Worm (Caenorhabditis elegans) whole organism, L2 larva: ENCODE measurements around the gene imph-1.
A peak's percentile ranks its signal among the peaks of the same experiment; 100 is the strongest.

ENCODE experiments used
- C34F6.9 ChIP-seq: fragments of 150-350 bp; optimal IDR thresholded peaks from 2 replicates; lab custom pipeline; 2014; ENCODE audit warnings: missing biosample characterization, missing genetic modification characterization
- F13H6.1 ChIP-seq: sonication (generic microtip); optimal IDR thresholded peaks from 2 replicates; lab custom pipeline; 2016; ENCODE audit warnings: missing genetic modification characterization, missing compliant biosample characterization
- R02D3.7 ChIP-seq: fragments of 150-350 bp; optimal IDR thresholded peaks from 2 replicates; lab custom pipeline; 2014; ENCODE audit warnings: missing biosample characterization, missing genetic modification characterization
- Y55F3AM.14 ChIP-seq: fragments of 200-800 bp; sonication (Bioruptor generic); optimal IDR thresholded peaks from 2 replicates; lab custom pipeline; 2018; ENCODE audit warnings: mild to moderate bottlenecking, missing genetic modification characterization, missing compliant biosample characterization
- ZK546.5 ChIP-seq: sonication (generic microtip); optimal IDR thresholded peaks from 2 replicates; lab custom pipeline; 2017; ENCODE audit warnings: missing biosample characterization, missing genetic modification characterization
- alr-1 ChIP-seq: fragments of 150-350 bp; optimal IDR thresholded peaks from 2 replicates; lab custom pipeline; 2014; ENCODE audit warnings: missing biosample characterization, missing genetic modification characterization
- aly-2 ChIP-seq: fragments of 150-350 bp; optimal IDR thresholded peaks from 2 replicates; lab custom pipeline; 2014; ENCODE audit warnings: missing biosample characterization, missing genetic modification characterization
- ama-1 ChIP-seq: fragments of 150-350 bp; optimal IDR thresholded peaks from 2 replicates; lab custom pipeline; 2018; ENCODE audit warnings: inconsistent platforms
- blmp-1 ChIP-seq: sonication (generic microtip); optimal IDR thresholded peaks from 2 replicates; lab custom pipeline; 2017; ENCODE audit warnings: missing genetic modification characterization, mild to moderate bottlenecking, missing compliant biosample characterization, antibody characterized with exemption, moderate library complexity; ENCODE audit not compliant: insufficient read depth
- ceh-16 ChIP-seq: fragments of 150-350 bp; optimal IDR thresholded peaks from 2 replicates; lab custom pipeline; 2014; ENCODE audit warnings: missing biosample characterization, missing genetic modification characterization
- ceh-82 ChIP-seq: fragments of 150-350 bp; optimal IDR thresholded peaks from 2 replicates; lab custom pipeline; 2014; ENCODE audit warnings: missing biosample characterization, missing genetic modification characterization
- crh-2 ChIP-seq: sonication (generic microtip); optimal IDR thresholded peaks from 2 replicates; lab custom pipeline; 2017; ENCODE audit warnings: missing biosample characterization, missing genetic modification characterization
- dmd-4 ChIP-seq: sonication (generic microtip); optimal IDR thresholded peaks from 2 replicates; lab custom pipeline; 2017; ENCODE audit warnings: missing biosample characterization, missing genetic modification characterization
- egl-27 ChIP-seq: sonication (generic microtip); optimal IDR thresholded peaks from 3 replicates; lab custom pipeline; 2017; ENCODE audit warnings: missing biosample characterization, missing genetic modification reagents, missing genetic modification characterization
- elt-1 ChIP-seq: fragments of 150-350 bp; optimal IDR thresholded peaks from 2 replicates; lab custom pipeline; 2014; ENCODE audit warnings: missing biosample characterization, missing genetic modification characterization
- elt-3 ChIP-seq: sonication (generic microtip); optimal IDR thresholded peaks from 2 replicates; lab custom pipeline; 2017; ENCODE audit warnings: missing biosample characterization, missing genetic modification characterization
- fos-1 ChIP-seq: fragments of 150-350 bp; optimal IDR thresholded peaks from 2 replicates; lab custom pipeline; 2014; ENCODE audit warnings: missing biosample characterization, missing genetic modification characterization
- gmeb-1 ChIP-seq: fragments of 150-350 bp; optimal IDR thresholded peaks from 2 replicates; lab custom pipeline; 2014; ENCODE audit warnings: missing biosample characterization, missing genetic modification characterization
- lin-11 ChIP-seq: fragments of 150-350 bp; sonication (generic microtip); optimal IDR thresholded peaks from 2 replicates; lab custom pipeline; 2014; ENCODE audit warnings: missing biosample characterization, missing genetic modification characterization, inconsistent platforms, mixed read lengths
- lin-13 ChIP-seq: fragments of 150-350 bp; optimal IDR thresholded peaks from 2 replicates; lab custom pipeline; 2014; ENCODE audit warnings: missing biosample characterization, missing genetic modification reagents, missing genetic modification characterization
- lin-39 ChIP-seq: fragments of 150-350 bp; optimal IDR thresholded peaks from 2 replicates; lab custom pipeline; 2014; ENCODE audit warnings: missing biosample characterization, missing genetic modification reagents, missing genetic modification characterization
- lsy-2 ChIP-seq, 2 experiments: fragments of 150-350 bp in 1 of 2; sonication (generic microtip) in 1 of 2; optimal IDR thresholded peaks; 2 replicates each; lab custom pipeline; 2014 to 2017; ENCODE audit warnings: missing biosample characterization in 2 of 2, missing genetic modification characterization in 2 of 2
- mab-5 ChIP-seq: fragments of 150-350 bp; optimal IDR thresholded peaks from 2 replicates; lab custom pipeline; 2014; ENCODE audit warnings: missing biosample characterization, missing genetic modification characterization
- mbf-1 ChIP-seq: sonication (generic microtip); optimal IDR thresholded peaks from 2 replicates; lab custom pipeline; 2017; ENCODE audit warnings: missing biosample characterization, missing genetic modification characterization
- mdl-1 ChIP-seq, 2 experiments: fragments of 150-350 bp in 1 of 2; sonication (generic microtip) in 1 of 2; optimal IDR thresholded peaks; 2 replicates each; lab custom pipeline; 2017; ENCODE audit warnings: missing biosample characterization in 2 of 2, missing genetic modification characterization in 2 of 2
- nhr-10 ChIP-seq: sonication (generic microtip); optimal IDR thresholded peaks from 2 replicates; lab custom pipeline; 2017; ENCODE audit warnings: missing biosample characterization, missing genetic modification characterization
- nhr-11 ChIP-seq: fragments of 150-350 bp; optimal IDR thresholded peaks from 2 replicates; lab custom pipeline; 2014; ENCODE audit warnings: missing biosample characterization, missing genetic modification characterization
- nhr-12 ChIP-seq: fragments of 150-350 bp; optimal IDR thresholded peaks from 2 replicates; lab custom pipeline; 2014; ENCODE audit warnings: missing biosample characterization, missing genetic modification characterization
- nhr-129 ChIP-seq: fragments of 150-350 bp; optimal IDR thresholded peaks from 2 replicates; lab custom pipeline; 2014; ENCODE audit warnings: missing biosample characterization, missing genetic modification characterization
- nhr-21 ChIP-seq: fragments of 150-350 bp; optimal IDR thresholded peaks from 2 replicates; lab custom pipeline; 2014; ENCODE audit warnings: missing biosample characterization, missing genetic modification characterization
- nhr-23 ChIP-seq: fragments of 150-350 bp; optimal IDR thresholded peaks from 2 replicates; lab custom pipeline; 2014; ENCODE audit warnings: missing biosample characterization, missing genetic modification reagents, missing genetic modification characterization
- nhr-237 ChIP-seq: fragments of 150-350 bp; optimal IDR thresholded peaks from 2 replicates; lab custom pipeline; 2014; ENCODE audit warnings: missing biosample characterization, missing genetic modification characterization
- nhr-25 ChIP-seq: fragments of 150-350 bp; sonication (generic microtip); optimal IDR thresholded peaks from 3 replicates; lab custom pipeline; 2014; ENCODE audit warnings: missing biosample characterization, missing genetic modification characterization
- nhr-6 ChIP-seq: fragments of 150-350 bp; optimal IDR thresholded peaks from 2 replicates; lab custom pipeline; 2014; ENCODE audit warnings: missing biosample characterization, missing genetic modification characterization
- nhr-77 ChIP-seq: fragments of 150-350 bp; optimal IDR thresholded peaks from 2 replicates; lab custom pipeline; 2014; ENCODE audit warnings: missing biosample characterization, missing genetic modification characterization
- peb-1 ChIP-seq: fragments of 150-350 bp; optimal IDR thresholded peaks from 2 replicates; lab custom pipeline; 2014; ENCODE audit warnings: missing biosample characterization, missing genetic modification characterization
- sem-4 ChIP-seq: fragments of 150-350 bp; optimal IDR thresholded peaks from 2 replicates; lab custom pipeline; 2014; ENCODE audit warnings: missing biosample characterization, missing genetic modification reagents, missing genetic modification characterization
- skn-1 ChIP-seq: sonication (generic microtip); optimal IDR thresholded peaks from 2 replicates; lab custom pipeline; 2017; ENCODE audit warnings: missing biosample characterization, missing genetic modification characterization
- sma-3 ChIP-seq: sonication (generic microtip); optimal IDR thresholded peaks from 2 replicates; lab custom pipeline; 2016; ENCODE audit warnings: missing genetic modification reagents, missing genetic modification characterization, missing compliant biosample characterization
- sma-9 ChIP-seq, 2 experiments: fragments of 150-350 bp in 1 of 2; sonication (generic microtip) in 1 of 2; optimal IDR thresholded peaks; 2 replicates each; lab custom pipeline; 2014 to 2016; ENCODE audit warnings: missing genetic modification characterization in 2 of 2, mild to moderate bottlenecking in 1 of 2, missing biosample characterization in 1 of 2, missing compliant biosample characterization in 1 of 2, missing genetic modification reagents in 1 of 2, moderate library complexity in 1 of 2
- snpc-4 ChIP-seq: fragments of 150-350 bp; optimal IDR thresholded peaks from 2 replicates; lab custom pipeline; 2014; ENCODE audit warnings: missing biosample characterization, missing genetic modification characterization
- unc-39 ChIP-seq: fragments of 150-350 bp; optimal IDR thresholded peaks from 2 replicates; lab custom pipeline; 2014; ENCODE audit warnings: missing biosample characterization, missing genetic modification characterization
- unc-55 ChIP-seq: fragments of 150-350 bp; sonication (generic microtip); optimal IDR thresholded peaks from 3 replicates; lab custom pipeline; 2014; ENCODE audit warnings: missing biosample characterization, missing genetic modification reagents, missing genetic modification characterization
- unc-62 ChIP-seq: fragments of 150-350 bp; optimal IDR thresholded peaks from 2 replicates; lab custom pipeline; 2014; ENCODE audit warnings: missing biosample characterization, missing genetic modification reagents, missing genetic modification characterization
- zag-1 ChIP-seq: fragments of 150-350 bp; optimal IDR thresholded peaks from 2 replicates; lab custom pipeline; 2014; ENCODE audit warnings: missing biosample characterization, missing genetic modification characterization
- ztf-1 ChIP-seq: fragments of 200-800 bp; sonication (Bioruptor generic); conservative IDR thresholded peaks from 2 replicates; pipeline ENCODE4 v1.3.6; 2022; ENCODE audit warnings: missing genetic modification characterization, missing compliant biosample characterization
- ztf-11 ChIP-seq: sonication (generic microtip); optimal IDR thresholded peaks from 2 replicates; lab custom pipeline; 2017; ENCODE audit warnings: missing biosample characterization, missing genetic modification characterization
- ztf-4 ChIP-seq: fragments of 150-350 bp; optimal IDR thresholded peaks from 2 replicates; lab custom pipeline; 2014; ENCODE audit warnings: missing biosample characterization, missing genetic modification characterization

The imph-1 gene

DNA sequence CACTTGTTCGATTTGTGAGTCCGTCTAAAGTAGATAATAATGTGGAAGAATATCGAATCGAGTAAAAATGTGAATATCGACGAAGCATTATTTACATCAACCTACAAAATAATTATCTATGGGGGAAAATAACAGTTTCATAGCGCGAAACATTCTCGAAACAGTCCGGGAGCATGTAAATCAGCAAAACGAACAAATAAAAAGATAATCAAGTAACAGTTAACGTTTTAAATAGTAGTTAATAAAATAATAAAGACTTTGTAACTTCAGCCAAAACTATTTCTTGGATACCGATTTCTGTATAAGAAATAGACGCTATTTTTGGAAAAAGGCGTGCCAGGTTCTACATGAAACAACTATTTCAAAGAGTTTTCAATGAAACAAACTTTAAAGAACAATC, 14.6 kb downstream of the imph-1 start, which contains the start of gene mlcd-1:
mlcd-1 (minus strand) TSS at position 101 of the 400 bp plus-strand sequence.
- TF ChIP-seq fos-1 (no peak), nhr-10 (no peak), skn-1 (no peak), nhr-237 (tag; lab: Kevin White, UChicago) (no peak), C34F6.9 (tag; lab: Kevin White, UChicago) (no peak), nhr-6 (tag; lab: Kevin White, UChicago) (no peak), zag-1 (tag; lab: Kevin White, UChicago) (no peak), blmp-1 (tag; lab: Kevin White, UChicago) (no peak), nhr-11 (tag; lab: Kevin White, UChicago) (no peak), peb-1 (tag; lab: Kevin White, UChicago) (no peak), ztf-1 (no peak), sma-9 (GFP tag; optimal IDR thresholded peaks at IDR 0.05; lab: Kevin White, UChicago) (no peak), sma-9 (tag; optimal IDR thresholded peaks at IDR 0.05; lab: Kevin White, UChicago) (no peak), ceh-16 (no peak), mdl-1 (tag; optimal IDR thresholded peaks at IDR 0.05; lab: Kevin White, UChicago) (no peak), nhr-129 (no peak), nhr-21 (tag; lab: Kevin White, UChicago) (no peak), egl-27 (no peak), mbf-1 (tag; lab: Kevin White, UChicago) (no peak), alr-1 (no peak)

DNA sequence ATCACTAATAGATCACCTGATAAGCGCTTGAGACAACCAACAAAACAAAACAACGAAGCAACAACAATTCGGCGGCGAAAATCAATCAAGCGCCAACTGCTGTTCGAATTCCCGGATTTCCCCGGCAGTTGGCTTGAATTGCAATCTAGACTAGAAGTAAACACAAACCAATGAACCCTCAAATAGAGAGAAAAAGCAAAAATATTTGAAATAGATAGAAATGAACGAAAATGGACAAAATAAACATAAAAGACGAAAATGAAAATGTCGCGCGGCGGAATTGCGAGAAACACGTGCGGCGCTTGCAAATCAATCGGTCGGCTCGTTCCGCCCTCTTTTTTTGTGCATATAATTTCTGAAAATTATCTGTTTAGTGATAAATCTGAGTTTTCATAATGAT, 15.0 kb downstream of the imph-1 start, which contains the start of gene idhg-1:
idhg-1 (plus strand) TSS at position 343 of the 400 bp plus-strand sequence.
- no peak for TF ChIP-seq unc-39 (tag; lab: Kevin White, UChicago)
- peak; percentile 32 for TF ChIP-seq ztf-4 (tag; lab: Kevin White, UChicago)
- no peak for TF ChIP-seq ZK546.5 (tag; lab: Kevin White, UChicago)
- TF ChIP-seq ceh-82 (tag; lab: Kevin White, UChicago): no peak
- TF ChIP-seq nhr-11 (tag; lab: Kevin White, UChicago): no peak
- TF ChIP-seq egl-27: no peak
- TF ChIP-seq Y55F3AM.14: peak; percentile 75
- no peak for TF ChIP-seq elt-3 (tag; lab: Kevin White, UChicago)
- peak; percentile 83 for TF ChIP-seq unc-55 (GFP tag; lab: Kevin White, UChicago)
- TF ChIP-seq F13H6.1: peak; percentile 81
- no peak for TF ChIP-seq peb-1 (tag; lab: Kevin White, UChicago)
- no peak for TF ChIP-seq elt-1 (tag; lab: Kevin White, UChicago)
- peak; percentile 71 for TF ChIP-seq sma-9 (GFP tag; optimal IDR thresholded peaks at IDR 0.05; lab: Kevin White, UChicago)
- no peak for TF ChIP-seq sma-9 (tag; optimal IDR thresholded peaks at IDR 0.05; lab: Kevin White, UChicago)
- no peak for TF ChIP-seq ceh-16
- TF ChIP-seq nhr-10: no peak
- TF ChIP-seq ztf-11: no peak
- peak; percentile 33 for TF ChIP-seq fos-1
- no peak for TF ChIP-seq ztf-1
- TF ChIP-seq mab-5: peak; percentile 64
- no peak for TF ChIP-seq R02D3.7 (tag; lab: Kevin White, UChicago)
- TF ChIP-seq snpc-4: no peak
- no peak for TF ChIP-seq nhr-6 (tag; lab: Kevin White, UChicago)
- no peak for TF ChIP-seq alr-1
- TF ChIP-seq dmd-4 (tag; lab: Kevin White, UChicago): no peak
- no peak for TF ChIP-seq nhr-237 (tag; lab: Kevin White, UChicago)
- peak; percentile 21 for TF ChIP-seq crh-2 (tag; lab: Kevin White, UChicago)
- TF ChIP-seq nhr-23 (tag; lab: Kevin White, UChicago): no peak
- TF ChIP-seq C34F6.9 (tag; lab: Kevin White, UChicago): peak; percentile 78
- TF ChIP-seq mbf-1 (tag; lab: Kevin White, UChicago): no peak
- peak; percentile 39 for TF ChIP-seq sem-4
- TF ChIP-seq lin-13 (GFP tag; lab: Kevin White, UChicago): peak; percentile 69
- TF ChIP-seq aly-2 (tag; lab: Kevin White, UChicago): no peak
- TF ChIP-seq ama-1 (lab: Kevin White, UChicago): no peak
- TF ChIP-seq gmeb-1: peak; percentile 70
- no peak for TF ChIP-seq blmp-1 (tag; lab: Kevin White, UChicago)
- peak; percentile 78 for TF ChIP-seq sma-3
- TF ChIP-seq nhr-12 (tag; lab: Kevin White, UChicago): no peak
- peak; percentile 42 for TF ChIP-seq nhr-129
- no peak for TF ChIP-seq mdl-1 (tag; optimal IDR thresholded peaks at IDR 0.05; lab: Kevin White, UChicago)
- TF ChIP-seq skn-1: peak; percentile 48
- peak; percentile 74 for TF ChIP-seq lin-11
- TF ChIP-seq lsy-2 (tag; optimal IDR thresholded peaks at IDR 0.05; lab: Kevin White, UChicago): peak; percentile 36 to 77
- TF ChIP-seq zag-1 (tag; lab: Kevin White, UChicago): peak; percentile 11
- peak; percentile 56 for TF ChIP-seq nhr-25 (tag; lab: Kevin White, UChicago)
- peak; percentile 15 for TF ChIP-seq nhr-21 (tag; lab: Kevin White, UChicago)
- TF ChIP-seq lin-39: no peak
- TF ChIP-seq nhr-77 (tag; lab: Kevin White, UChicago): no peak
- TF ChIP-seq unc-62 (GFP tag; lab: Kevin White, UChicago): no peak
